Fruit fly (Drosophila melanogaster) whole organism, embryonic: ENCODE measurements around the gene CG10801.

ENCODE experiments used
- CG10366 ChIP-seq: fragments of 200-800 bp; sonication (Bioruptor generic); IDR thresholded peaks from 2 replicates; pipeline ENCODE4 v1.3.6; 2022; ENCODE audit warnings: missing biosample characterization, missing genetic modification characterization
- CG10543 ChIP-seq: fragments of 200-800 bp; sonication (Bioruptor generic); optimal IDR thresholded peaks from 3 replicates; lab custom pipeline; 2017; ENCODE audit warnings: missing biosample characterization, mild to moderate bottlenecking, missing genetic modification characterization, moderate library complexity
- CG10959 ChIP-seq: fragments of 200-800 bp; sonication (Bioruptor generic); IDR thresholded peaks from 2 replicates; pipeline ENCODE4 v1.3.6; 2022; ENCODE audit warnings: missing biosample characterization, missing genetic modification characterization
- CG11504 ChIP-seq: fragments of 200-800 bp; sonication (Bioruptor generic); optimal IDR thresholded peaks from 3 replicates; lab custom pipeline; 2019; ENCODE audit warnings: missing biosample characterization, mild to moderate bottlenecking, missing genetic modification characterization, moderate library complexity
- CG12071 ChIP-seq: fragments of 200-800 bp; sonication (Bioruptor generic); optimal IDR thresholded peaks from 3 replicates; lab custom pipeline; 2018; ENCODE audit warnings: missing biosample characterization, mild to moderate bottlenecking, missing genetic modification characterization
- CG13424 ChIP-seq: fragments of 200-800 bp; sonication (Bioruptor generic); optimal IDR thresholded peaks from 2 replicates; lab custom pipeline; 2019; ENCODE audit warnings: missing biosample characterization, mild to moderate bottlenecking, missing genetic modification characterization, moderate library complexity
- CG1792 ChIP-seq: fragments of 200-800 bp; sonication (Bioruptor generic); optimal IDR thresholded peaks from 2 replicates; lab custom pipeline; 2016; ENCODE audit warnings: missing biosample characterization, missing genetic modification characterization
- CG2129 ChIP-seq: fragments of 200-800 bp; sonication (Bioruptor generic); IDR thresholded peaks from 2 replicates; pipeline ENCODE4 v1.3.6; 2022; ENCODE audit warnings: missing biosample characterization, missing genetic modification characterization; ENCODE audit not compliant: partially characterized antibody
- CG31441 ChIP-seq: fragments of 200-800 bp; sonication (Bioruptor generic); IDR thresholded peaks from 2 replicates; pipeline ENCODE4 v1.3.6; 2022; ENCODE audit warnings: missing biosample characterization, missing genetic modification characterization
- CG34422 ChIP-seq: fragments of 200-800 bp; sonication (Bioruptor generic); IDR thresholded peaks from 3 replicates; pipeline ENCODE4 v1.3.6; 2022; ENCODE audit warnings: missing biosample characterization, missing genetic modification characterization
- CG4360 ChIP-seq: fragments of 200-800 bp; sonication (Bioruptor generic); IDR thresholded peaks from 2 replicates; pipeline ENCODE4 v1.3.6; 2022; ENCODE audit warnings: missing biosample characterization, missing genetic modification characterization
- CG6254 ChIP-seq: fragments of 200-800 bp; sonication (Bioruptor generic); optimal IDR thresholded peaks from 3 replicates; lab custom pipeline; 2017; ENCODE audit warnings: mild to moderate bottlenecking, missing biosample characterization, missing genetic modification reagents, missing genetic modification characterization
- CG6813 ChIP-seq: fragments of 200-800 bp; sonication (Bioruptor generic); optimal IDR thresholded peaks from 2 replicates; lab custom pipeline; 2017; ENCODE audit warnings: missing biosample characterization, missing genetic modification characterization, mild to moderate bottlenecking, moderate library complexity, missing genetic modification reagents
- CG7745 ChIP-seq: fragments of 200-800 bp; sonication (Bioruptor generic); optimal IDR thresholded peaks from 2 replicates; lab custom pipeline; 2018; ENCODE audit warnings: missing biosample characterization, mild to moderate bottlenecking, missing genetic modification characterization, moderate library complexity
- CG7987 ChIP-seq: fragments of 200-800 bp; sonication (Bioruptor generic); optimal IDR thresholded peaks from 2 replicates; lab custom pipeline; 2018; ENCODE audit warnings: missing biosample characterization, mild to moderate bottlenecking, missing genetic modification characterization, moderate library complexity
- CG8290 ChIP-seq, 3 experiments: fragments of 200-800 bp; sonication (Bioruptor generic); optimal IDR thresholded peaks; 2 replicates each; lab custom pipeline; 2016 to 2019; ENCODE audit warnings: missing biosample characterization in 3 of 3, missing genetic modification characterization in 3 of 3, mild to moderate bottlenecking in 2 of 3, moderate library complexity in 1 of 3
- CG9797 ChIP-seq: fragments of 200-800 bp; sonication (Bioruptor generic); optimal IDR thresholded peaks from 3 replicates; lab custom pipeline; 2018; ENCODE audit warnings: missing biosample characterization, mild to moderate bottlenecking, missing genetic modification characterization
- CG9932 ChIP-seq: fragments of 200-800 bp; sonication (Bioruptor generic); IDR thresholded peaks from 2 replicates; pipeline ENCODE4 v1.3.6; 2022; ENCODE audit warnings: missing biosample characterization, missing genetic modification characterization
- CoRest ChIP-seq: fragments of 200-800 bp; sonication (Bioruptor generic); optimal IDR thresholded peaks from 3 replicates; lab custom pipeline; 2018; ENCODE audit warnings: missing biosample characterization, mild to moderate bottlenecking, missing genetic modification characterization, moderate library complexity
- D19B ChIP-seq: fragments of 200-800 bp; sonication (Bioruptor generic); optimal IDR thresholded peaks from 2 replicates; lab custom pipeline; 2017; ENCODE audit warnings: missing biosample characterization, mild to moderate bottlenecking, missing genetic modification characterization
- Dek ChIP-seq: fragments of 200-800 bp; sonication (Bioruptor generic); optimal IDR thresholded peaks from 3 replicates; lab custom pipeline; 2019; ENCODE audit warnings: missing biosample characterization, mild to moderate bottlenecking, missing genetic modification characterization, moderate library complexity
- Doc2 ChIP-seq: fragments of 200-800 bp; sonication (Bioruptor generic); IDR thresholded peaks from 2 replicates; pipeline ENCODE4 v1.3.6; 2022; ENCODE audit warnings: missing biosample characterization, missing genetic modification characterization
- Dp ChIP-seq: fragments of 200-800 bp; sonication (Bioruptor generic); optimal IDR thresholded peaks from 2 replicates; lab custom pipeline; 2018; ENCODE audit warnings: missing biosample characterization, mild to moderate bottlenecking, missing genetic modification characterization, moderate library complexity
- MESR4 ChIP-seq: fragments of 200-800 bp; sonication (Bioruptor generic); optimal IDR thresholded peaks from 2 replicates; lab custom pipeline; 2018; ENCODE audit warnings: missing biosample characterization, mild to moderate bottlenecking, missing genetic modification characterization, moderate library complexity
- Med ChIP-seq: fragments of 200-800 bp; sonication (Bioruptor generic); peaks from one replicate; lab custom pipeline; 2016; ENCODE audit warnings: missing biosample characterization, missing genetic modification characterization, mild to moderate bottlenecking, inconsistent platforms, moderate library complexity
- Pdp1 ChIP-seq, 2 experiments: fragments of 200-800 bp; sonication (Bioruptor generic); optimal IDR thresholded peaks; 3 replicates each; lab custom pipeline; 2016; ENCODE audit warnings: missing biosample characterization in 2 of 2, missing genetic modification characterization in 2 of 2, mild to moderate bottlenecking in 1 of 2, moderate library complexity in 1 of 2
- Poxn ChIP-seq: fragments of 200-800 bp; sonication (Bioruptor generic); IDR thresholded peaks from 2 replicates; pipeline ENCODE4 v1.3.6; 2022; ENCODE audit warnings: missing biosample characterization, missing genetic modification characterization
- Taf1 ChIP-seq: fragments of 200-800 bp; sonication (Bioruptor generic); IDR thresholded peaks from 2 replicates; pipeline ENCODE4 v1.3.6; 2022; ENCODE audit warnings: missing biosample characterization, missing genetic modification characterization
- bsh ChIP-seq, 2 experiments: fragments of 200-800 bp; sonication (Bioruptor generic); optimal IDR thresholded peaks; 2 replicates each; lab custom pipeline; 2017 to 2018; ENCODE audit warnings: mild to moderate bottlenecking in 2 of 2, missing biosample characterization in 2 of 2, missing genetic modification characterization in 2 of 2, moderate library complexity in 1 of 2
- crc ChIP-seq: fragments of 200-800 bp; sonication (Bioruptor generic); optimal IDR thresholded peaks from 2 replicates; lab custom pipeline; 2016; ENCODE audit warnings: missing biosample characterization, missing genetic modification characterization
- da ChIP-seq: fragments of 200-800 bp; sonication (Bioruptor generic); optimal IDR thresholded peaks from 2 replicates; lab custom pipeline; 2016; ENCODE audit warnings: missing biosample characterization, missing genetic modification characterization
- dm ChIP-seq: fragments of 200-800 bp; sonication (Bioruptor generic); optimal IDR thresholded peaks from 3 replicates; lab custom pipeline; 2016; ENCODE audit warnings: missing biosample characterization, missing genetic modification characterization
- esg ChIP-seq: fragments of 200-800 bp; sonication (Bioruptor generic); conservative IDR thresholded peaks from 2 replicates; pipeline ENCODE4 v1.3.6; 2022; ENCODE audit warnings: missing biosample characterization, missing genetic modification characterization
- eyg ChIP-seq: fragments of 200-800 bp; sonication (Bioruptor generic); optimal IDR thresholded peaks from 3 replicates; lab custom pipeline; 2016; ENCODE audit warnings: missing biosample characterization, missing genetic modification characterization
- fru ChIP-seq: fragments of >200 bp; optimal IDR thresholded peaks from 2 replicates; lab custom pipeline; 2017
- gem ChIP-seq: fragments of 200-800 bp; sonication (Bioruptor generic); optimal IDR thresholded peaks from 2 replicates; lab custom pipeline; 2019; ENCODE audit warnings: missing biosample characterization, mild to moderate bottlenecking, missing genetic modification characterization, moderate library complexity
- grn ChIP-seq: fragments of 200-800 bp; sonication (Bioruptor generic); optimal IDR thresholded peaks from 3 replicates; lab custom pipeline; 2017; ENCODE audit warnings: missing biosample characterization, missing genetic modification characterization
- ind ChIP-seq: fragments of 200-800 bp; sonication (Bioruptor generic); optimal IDR thresholded peaks from 3 replicates; lab custom pipeline; 2016; ENCODE audit warnings: missing biosample characterization, missing genetic modification characterization
- kay ChIP-seq: fragments of 200-800 bp; sonication (Bioruptor generic); optimal IDR thresholded peaks from 2 replicates; lab custom pipeline; 2016; ENCODE audit warnings: missing biosample characterization, missing genetic modification characterization
- ken ChIP-seq: fragments of 200-800 bp; sonication (Bioruptor generic); IDR thresholded peaks from 3 replicates; pipeline ENCODE4 v1.3.6; 2022; ENCODE audit warnings: missing biosample characterization, missing genetic modification characterization
- mirr ChIP-seq: fragments of 200-800 bp; sonication (Bioruptor generic); optimal IDR thresholded peaks from 3 replicates; lab custom pipeline; 2018; ENCODE audit warnings: missing biosample characterization, mild to moderate bottlenecking, missing genetic modification characterization
- row ChIP-seq: fragments of 200-800 bp; sonication (Bioruptor generic); IDR thresholded peaks from 3 replicates; pipeline ENCODE4 v1.3.6; 2022; ENCODE audit warnings: missing biosample characterization, missing genetic modification characterization
- sc ChIP-seq, 3 experiments: fragments of >200 bp in 2 of 3; fragments of 200-800 bp in 1 of 3; sonication (Bioruptor generic) in 1 of 3; optimal IDR thresholded peaks; 2 replicates in 2 of 3; 3 replicates in 1 of 3; lab custom pipeline; 2017; ENCODE audit warnings: mild to moderate bottlenecking in 1 of 3, missing biosample characterization in 1 of 3, missing genetic modification characterization in 1 of 3, missing genetic modification reagents in 1 of 3
- sens ChIP-seq: fragments of 200-800 bp; sonication (Bioruptor generic); peaks from one replicate; lab custom pipeline; 2016; ENCODE audit warnings: missing biosample characterization, missing genetic modification characterization
- slbo ChIP-seq: fragments of 200-800 bp; sonication (Bioruptor generic); IDR thresholded peaks from 2 replicates; pipeline ENCODE4 v1.3.6; 2022; ENCODE audit warnings: missing biosample characterization, missing genetic modification characterization
- stc ChIP-seq: fragments of 200-800 bp; sonication (Bioruptor generic); IDR thresholded peaks from 2 replicates; pipeline ENCODE4 v1.3.6; 2022; ENCODE audit warnings: missing biosample characterization, missing genetic modification characterization
- stwl ChIP-seq: fragments of 200-800 bp; sonication (Bioruptor generic); optimal IDR thresholded peaks from 3 replicates; lab custom pipeline; 2018; ENCODE audit warnings: missing biosample characterization, mild to moderate bottlenecking, missing genetic modification characterization, moderate library complexity
- sug ChIP-seq: fragments of 200-800 bp; optimal IDR thresholded peaks from 2 replicates; lab custom pipeline; 2019; ENCODE audit warnings: missing biosample characterization, mild to moderate bottlenecking, missing genetic modification characterization, moderate library complexity
- ttk ChIP-seq: fragments of 200-800 bp; sonication (Bioruptor generic); IDR thresholded peaks from 2 replicates; pipeline ENCODE4 v2.1.2; 2022; ENCODE audit warnings: missing biosample characterization, missing genetic modification characterization
- zfh2 ChIP-seq: fragments of 200-800 bp; sonication (Bioruptor generic); optimal IDR thresholded peaks from 2 replicates; lab custom pipeline; 2016; ENCODE audit warnings: missing biosample characterization, missing genetic modification characterization

Gene CG10801

dm6 chrX:3442543-3443207 is 17.7 kb upstream of the CG10801 start (continued):
- no peak for TF ChIP-seq crc (GFP tag; lab: Kevin White, UChicago)
- no peak for TF ChIP-seq Dek (tag; lab: Kevin White, UChicago)
- no peak for TF ChIP-seq CG13424
- TF ChIP-seq CG10959: no peak
- peak; percentile 69 for TF ChIP-seq sug
- TF ChIP-seq sc (optimal IDR thresholded peaks at IDR 0.05; lab: Kevin White, UChicago): no peak
- TF ChIP-seq sc (GFP tag; optimal IDR thresholded peaks at IDR 0.05; lab: Kevin White, UChicago): no peak
- TF ChIP-seq gem (tag; lab: Kevin White, UChicago): peak; percentile 23
- no peak for TF ChIP-seq CG6813 (GFP tag; lab: Kevin White, UChicago)
- no peak for TF ChIP-seq CG31441
- TF ChIP-seq dm: no peak
- TF ChIP-seq CG10366 (GFP tag; lab: Robert Waterston, UW): no peak
- TF ChIP-seq CoRest (tag; lab: Kevin White, UChicago): no peak
- no peak for TF ChIP-seq CG1792 (GFP tag; lab: Kevin White, UChicago)
- TF ChIP-seq slbo: peak; percentile 49
- TF ChIP-seq Poxn (GFP tag; lab: Robert Waterston, UW): no peak
- no peak for TF ChIP-seq CG6254 (GFP tag; lab: Kevin White, UChicago)
- no peak for TF ChIP-seq CG8290 (GFP tag; optimal IDR thresholded peaks at IDR 0.05; lab: Kevin White, UChicago)
- peak in 1 of 2 experiments; percentile 5 for TF ChIP-seq CG8290 (tag; optimal IDR thresholded peaks at IDR 0.05; lab: Kevin White, UChicago)
- TF ChIP-seq ind (GFP tag; lab: Kevin White, UChicago): no peak
- no peak for TF ChIP-seq CG4360 (GFP tag; lab: Robert Waterston, UW)
- 0 out of 3 replicates have a peak, but pooled peaks have one; percentile 25 for TF ChIP-seq row (GFP tag; lab: Robert Waterston, UW)
- TF ChIP-seq kay (GFP tag; lab: Kevin White, UChicago): no peak
- no peak for TF ChIP-seq Taf1
- TF ChIP-seq sens: peak; percentile 6
- TF ChIP-seq CG9797: no peak
- no peak for TF ChIP-seq CG2129
- no peak for TF ChIP-seq eyg
- TF ChIP-seq Med (GFP tag; lab: Kevin White, UChicago): peak; percentile 25
- TF ChIP-seq esg (GFP tag; lab: Robert Waterston, UW): no peak
- TF ChIP-seq fru (lab: Kevin White, UChicago): no peak
- TF ChIP-seq bsh (GFP tag; optimal IDR thresholded peaks at IDR 0.05; lab: Kevin White, UChicago): no peak
- TF ChIP-seq CG34422 (GFP tag; lab: Robert Waterston, UW): no peak
- no peak for TF ChIP-seq CG12071
- peak; percentile 11 for TF ChIP-seq CG11504 (tag; lab: Kevin White, UChicago)
- peak; percentile 30 for TF ChIP-seq CG7987 (GFP tag; lab: Kevin White, UChicago)
- TF ChIP-seq grn (GFP tag; lab: Kevin White, UChicago): peak; percentile 10
- peak; percentile 41 for TF ChIP-seq CG10543 (GFP tag; lab: Kevin White, UChicago)
- TF ChIP-seq stc: no peak
- TF ChIP-seq mirr (GFP tag; lab: Kevin White, UChicago): peak; percentile 20
- no peak for TF ChIP-seq stwl (tag; lab: Kevin White, UChicago)
- no peak for TF ChIP-seq Doc2 (GFP tag; lab: Robert Waterston, UW)
- no peak for TF ChIP-seq da (GFP tag; lab: Kevin White, UChicago)
- no peak for TF ChIP-seq MESR4
- peak; percentile 28 for TF ChIP-seq D19B (GFP tag; lab: Kevin White, UChicago)
- TF ChIP-seq Dp (GFP tag; lab: Kevin White, UChicago): no peak
- no peak for TF ChIP-seq ken (GFP tag; lab: Robert Waterston, UW)
- no peak for TF ChIP-seq CG9932
- peak in 1 of 2 experiments; percentile 92 for TF ChIP-seq Pdp1 (GFP tag; optimal IDR thresholded peaks at IDR 0.05; lab: Kevin White, UChicago)
- no peak for TF ChIP-seq CG7745 (tag; lab: Kevin White, UChicago)
- no peak for TF ChIP-seq ttk (GFP tag; lab: Robert Waterston, UW)
- no peak for TF ChIP-seq zfh2 (GFP tag; lab: Kevin White, UChicago)
